Worm (Caenorhabditis elegans): ENCODE results near the gene clec-54.
A peak's percentile ranks its signal among the peaks of the same experiment; 100 is the strongest.

DNA sequence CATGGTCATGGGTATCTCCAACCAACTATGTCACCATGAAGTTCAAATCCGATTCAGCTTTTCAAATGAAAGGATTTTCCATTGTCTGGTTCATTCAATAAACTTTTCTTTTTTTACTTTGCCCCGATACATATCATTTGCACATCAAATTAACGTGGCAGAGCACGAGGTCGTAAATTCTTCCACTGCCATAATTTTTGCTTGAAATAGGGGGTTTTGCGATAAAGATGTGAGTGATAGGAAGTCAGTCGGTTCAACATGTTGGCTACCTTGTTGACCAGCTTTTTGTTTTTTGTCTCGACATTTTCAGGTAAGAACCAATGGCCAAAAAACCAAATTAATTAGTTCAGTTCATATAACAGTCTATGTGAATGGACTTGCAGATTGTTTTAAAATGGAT, at the start of gene clec-54:
- no peak for TF ChIP-seq nhr-102 (tag; optimal IDR thresholded peaks at IDR 0.05)
- TF ChIP-seq T20F7.1 (GFP tag; optimal IDR thresholded peaks at IDR 0.05) = no peak
- TF ChIP-seq unc-62 (GFP tag; optimal IDR thresholded peaks at IDR 0.05 in 1 of 2) = peak in 1 of 2 experiments; percentile 43
- no peak for TF ChIP-seq unc-62 (tag; optimal IDR thresholded peaks at IDR 0.05)
- no peak for TF ChIP-seq R02D3.7 (tag; optimal IDR thresholded peaks at IDR 0.05)
- TF ChIP-seq ceh-82 (tag; optimal IDR thresholded peaks at IDR 0.05) = no peak
- TF ChIP-seq snpc-4 (tag; optimal IDR thresholded peaks at IDR 0.05) = no peak
- TF ChIP-seq ztf-11 (tag; optimal IDR thresholded peaks at IDR 0.05) = no peak

Data from whole organism, L4 larva.